Worm (Caenorhabditis elegans) whole organism, L2 larva: ENCODE data around the gene srh-100.

ENCODE experiments used
- C34F6.9 ChIP-seq: fragments of 150-350 bp; optimal IDR thresholded peaks from 2 replicates; lab custom pipeline; 2014; ENCODE audit warnings: missing biosample characterization, missing genetic modification characterization
- F13H6.1 ChIP-seq: sonication (generic microtip); optimal IDR thresholded peaks from 2 replicates; lab custom pipeline; 2016; ENCODE audit warnings: missing genetic modification characterization, missing compliant biosample characterization
- R02D3.7 ChIP-seq: fragments of 150-350 bp; optimal IDR thresholded peaks from 2 replicates; lab custom pipeline; 2014; ENCODE audit warnings: missing biosample characterization, missing genetic modification characterization
- Y55F3AM.14 ChIP-seq: fragments of 200-800 bp; sonication (Bioruptor generic); optimal IDR thresholded peaks from 2 replicates; lab custom pipeline; 2018; ENCODE audit warnings: mild to moderate bottlenecking, missing genetic modification characterization, missing compliant biosample characterization
- ZK546.5 ChIP-seq: sonication (generic microtip); optimal IDR thresholded peaks from 2 replicates; lab custom pipeline; 2017; ENCODE audit warnings: missing biosample characterization, missing genetic modification characterization
- ama-1 ChIP-seq: fragments of 150-350 bp; optimal IDR thresholded peaks from 2 replicates; lab custom pipeline; 2018; ENCODE audit warnings: inconsistent platforms
- egl-27 ChIP-seq: sonication (generic microtip); optimal IDR thresholded peaks from 3 replicates; lab custom pipeline; 2017; ENCODE audit warnings: missing biosample characterization, missing genetic modification reagents, missing genetic modification characterization
- elt-1 ChIP-seq: fragments of 150-350 bp; optimal IDR thresholded peaks from 2 replicates; lab custom pipeline; 2014; ENCODE audit warnings: missing biosample characterization, missing genetic modification characterization
- fos-1 ChIP-seq: fragments of 150-350 bp; optimal IDR thresholded peaks from 2 replicates; lab custom pipeline; 2014; ENCODE audit warnings: missing biosample characterization, missing genetic modification characterization
- gmeb-1 ChIP-seq: fragments of 150-350 bp; optimal IDR thresholded peaks from 2 replicates; lab custom pipeline; 2014; ENCODE audit warnings: missing biosample characterization, missing genetic modification characterization
- lin-11 ChIP-seq: fragments of 150-350 bp; sonication (generic microtip); optimal IDR thresholded peaks from 2 replicates; lab custom pipeline; 2014; ENCODE audit warnings: missing biosample characterization, missing genetic modification characterization, inconsistent platforms, mixed read lengths
- lin-13 ChIP-seq: fragments of 150-350 bp; optimal IDR thresholded peaks from 2 replicates; lab custom pipeline; 2014; ENCODE audit warnings: missing biosample characterization, missing genetic modification reagents, missing genetic modification characterization
- lin-39 ChIP-seq: fragments of 150-350 bp; optimal IDR thresholded peaks from 2 replicates; lab custom pipeline; 2014; ENCODE audit warnings: missing biosample characterization, missing genetic modification reagents, missing genetic modification characterization
- lsy-2 ChIP-seq, 2 experiments: fragments of 150-350 bp in 1 of 2; sonication (generic microtip) in 1 of 2; optimal IDR thresholded peaks; 2 replicates each; lab custom pipeline; 2014 to 2017; ENCODE audit warnings: missing biosample characterization in 2 of 2, missing genetic modification characterization in 2 of 2
- mab-5 ChIP-seq: fragments of 150-350 bp; optimal IDR thresholded peaks from 2 replicates; lab custom pipeline; 2014; ENCODE audit warnings: missing biosample characterization, missing genetic modification characterization
- mbf-1 ChIP-seq: sonication (generic microtip); optimal IDR thresholded peaks from 2 replicates; lab custom pipeline; 2017; ENCODE audit warnings: missing biosample characterization, missing genetic modification characterization
- mdl-1 ChIP-seq, 2 experiments: fragments of 150-350 bp in 1 of 2; sonication (generic microtip) in 1 of 2; optimal IDR thresholded peaks; 2 replicates each; lab custom pipeline; 2017; ENCODE audit warnings: missing biosample characterization in 2 of 2, missing genetic modification characterization in 2 of 2
- nhr-10 ChIP-seq: sonication (generic microtip); optimal IDR thresholded peaks from 2 replicates; lab custom pipeline; 2017; ENCODE audit warnings: missing biosample characterization, missing genetic modification characterization
- nhr-11 ChIP-seq: fragments of 150-350 bp; optimal IDR thresholded peaks from 2 replicates; lab custom pipeline; 2014; ENCODE audit warnings: missing biosample characterization, missing genetic modification characterization
- nhr-129 ChIP-seq: fragments of 150-350 bp; optimal IDR thresholded peaks from 2 replicates; lab custom pipeline; 2014; ENCODE audit warnings: missing biosample characterization, missing genetic modification characterization
- nhr-21 ChIP-seq: fragments of 150-350 bp; optimal IDR thresholded peaks from 2 replicates; lab custom pipeline; 2014; ENCODE audit warnings: missing biosample characterization, missing genetic modification characterization
- nhr-23 ChIP-seq: fragments of 150-350 bp; optimal IDR thresholded peaks from 2 replicates; lab custom pipeline; 2014; ENCODE audit warnings: missing biosample characterization, missing genetic modification reagents, missing genetic modification characterization
- nhr-25 ChIP-seq: fragments of 150-350 bp; sonication (generic microtip); optimal IDR thresholded peaks from 3 replicates; lab custom pipeline; 2014; ENCODE audit warnings: missing biosample characterization, missing genetic modification characterization
- nhr-6 ChIP-seq: fragments of 150-350 bp; optimal IDR thresholded peaks from 2 replicates; lab custom pipeline; 2014; ENCODE audit warnings: missing biosample characterization, missing genetic modification characterization
- nhr-77 ChIP-seq: fragments of 150-350 bp; optimal IDR thresholded peaks from 2 replicates; lab custom pipeline; 2014; ENCODE audit warnings: missing biosample characterization, missing genetic modification characterization
- sem-4 ChIP-seq: fragments of 150-350 bp; optimal IDR thresholded peaks from 2 replicates; lab custom pipeline; 2014; ENCODE audit warnings: missing biosample characterization, missing genetic modification reagents, missing genetic modification characterization
- sma-3 ChIP-seq: sonication (generic microtip); optimal IDR thresholded peaks from 2 replicates; lab custom pipeline; 2016; ENCODE audit warnings: missing genetic modification reagents, missing genetic modification characterization, missing compliant biosample characterization
- sma-9 ChIP-seq, 2 experiments: fragments of 150-350 bp in 1 of 2; sonication (generic microtip) in 1 of 2; optimal IDR thresholded peaks; 2 replicates each; lab custom pipeline; 2014 to 2016; ENCODE audit warnings: missing genetic modification characterization in 2 of 2, mild to moderate bottlenecking in 1 of 2, missing biosample characterization in 1 of 2, missing compliant biosample characterization in 1 of 2, missing genetic modification reagents in 1 of 2, moderate library complexity in 1 of 2
- unc-39 ChIP-seq: fragments of 150-350 bp; optimal IDR thresholded peaks from 2 replicates; lab custom pipeline; 2014; ENCODE audit warnings: missing biosample characterization, missing genetic modification characterization
- unc-55 ChIP-seq: fragments of 150-350 bp; sonication (generic microtip); optimal IDR thresholded peaks from 3 replicates; lab custom pipeline; 2014; ENCODE audit warnings: missing biosample characterization, missing genetic modification reagents, missing genetic modification characterization
- unc-62 ChIP-seq: fragments of 150-350 bp; optimal IDR thresholded peaks from 2 replicates; lab custom pipeline; 2014; ENCODE audit warnings: missing biosample characterization, missing genetic modification reagents, missing genetic modification characterization
- zag-1 ChIP-seq: fragments of 150-350 bp; optimal IDR thresholded peaks from 2 replicates; lab custom pipeline; 2014; ENCODE audit warnings: missing biosample characterization, missing genetic modification characterization
- ztf-11 ChIP-seq: sonication (generic microtip); optimal IDR thresholded peaks from 2 replicates; lab custom pipeline; 2017; ENCODE audit warnings: missing biosample characterization, missing genetic modification characterization

srh-100 gene

ce11 chrII:3739647-3740046, 25.2 kb upstream of the srh-100 start, which contains the start of gene F12E12.2:
Gene F12E12.2 (plus strand): TSS chrII:3739947.
- TF ChIP-seq C34F6.9 (no peak), lsy-2 (tag; optimal IDR thresholded peaks at IDR 0.05; lab: Kevin White, UChicago) (no peak), nhr-10 (tag; lab: Kevin White, UChicago) (no peak), zag-1 (tag; lab: Kevin White, UChicago) (no peak), F13H6.1 (tag; lab: Kevin White, UChicago) (no peak), egl-27 (tag; lab: Kevin White, UChicago) (no peak), Y55F3AM.14 (GFP tag; lab: Kevin White, UChicago) (no peak), lin-39 (tag; lab: Kevin White, UChicago) (no peak), sma-3 (no peak), gmeb-1 (tag; lab: Kevin White, UChicago) (no peak), nhr-77 (tag; lab: Kevin White, UChicago) (no peak), unc-39 (tag; lab: Kevin White, UChicago) (no peak)

- TF ChIP-seq R02D3.7 = no peak
- TF ChIP-seq fos-1 (tag; lab: Kevin White, UChicago) = no peak
- TF ChIP-seq gmeb-1 (tag; lab: Kevin White, UChicago) = no peak
- TF ChIP-seq nhr-21 (tag; lab: Kevin White, UChicago) = no peak
- no peak for TF ChIP-seq elt-1 (tag; lab: Kevin White, UChicago)
- no peak for TF ChIP-seq nhr-77 (tag; lab: Kevin White, UChicago)
- no peak for TF ChIP-seq nhr-23 (tag; lab: Kevin White, UChicago)
- TF ChIP-seq egl-27 (tag; lab: Kevin White, UChicago) = no peak
- no peak for TF ChIP-seq sem-4 (tag; lab: Kevin White, UChicago)
- no peak for TF ChIP-seq ama-1 (lab: Kevin White, UChicago)
- no peak for TF ChIP-seq F13H6.1 (tag; lab: Kevin White, UChicago)
- TF ChIP-seq nhr-11 (tag; lab: Kevin White, UChicago) = no peak
- TF ChIP-seq unc-62 (GFP tag; lab: Kevin White, UChicago) = no peak
- TF ChIP-seq nhr-129 (tag; lab: Kevin White, UChicago) = no peak
- TF ChIP-seq lin-11 (tag; lab: Kevin White, UChicago) = no peak
- TF ChIP-seq unc-39 (tag; lab: Kevin White, UChicago) = no peak
- no peak for TF ChIP-seq lsy-2 (tag; optimal IDR thresholded peaks at IDR 0.05; lab: Kevin White, UChicago)
- TF ChIP-seq nhr-25 = no peak
- no peak for TF ChIP-seq mbf-1 (tag; lab: Kevin White, UChicago)
- no peak for TF ChIP-seq lin-13
Measured at ce11 chrII:3736893-3737375, 22.4 kb upstream of the srh-100 start, which contains the start of gene F12E12.6. Gene F12E12.6 (minus strand): TSS chrII:3736943.

- TF ChIP-seq lin-39 (tag; lab: Kevin White, UChicago) (no peak), nhr-6 (tag; lab: Kevin White, UChicago) (no peak), ztf-11 (tag; lab: Kevin White, UChicago) (no peak), R02D3.7 (no peak), nhr-11 (tag; lab: Kevin White, UChicago) (no peak), mbf-1 (tag; lab: Kevin White, UChicago) (no peak), unc-55 (no peak), sem-4 (tag; lab: Kevin White, UChicago) (no peak), ZK546.5 (tag; lab: Kevin White, UChicago) (no peak)
Measured at ce11 chrII:3731723-3732122, 17.2 kb upstream of the srh-100 start, which contains the start of the genes sdz-12 and bath-31. Gene sdz-12 (minus strand): TSS chrII:3731823. Gene bath-31 (plus strand): TSS chrII:3731973.

- TF ChIP-seq mab-5 (tag; lab: Kevin White, UChicago) (no peak), mbf-1 (tag; lab: Kevin White, UChicago) (no peak), ztf-11 (tag; lab: Kevin White, UChicago) (no peak), sma-3 (no peak), Y55F3AM.14 (GFP tag; lab: Kevin White, UChicago) (no peak), nhr-21 (tag; lab: Kevin White, UChicago) (no peak), nhr-11 (tag; lab: Kevin White, UChicago) (no peak), lin-13 (no peak), sma-9 (GFP tag; optimal IDR thresholded peaks at IDR 0.05; lab: Kevin White, UChicago) (no peak), sma-9 (tag; optimal IDR thresholded peaks at IDR 0.05; lab: Kevin White, UChicago) (no peak), mdl-1 (tag; optimal IDR thresholded peaks at IDR 0.05; lab: Kevin White, UChicago) (no peak), nhr-25 (no peak), ama-1 (lab: Kevin White, UChicago) (no peak)
Measured at ce11 chrII:3727996-3728395, 13.5 kb upstream of the srh-100 start, which contains the start of gene C46E10.8. Gene C46E10.8 (minus strand): TSS chrII:3728096.
